Fruit fly (Drosophila melanogaster) whole organism, embryonic: ENCODE data around the gene goe.

ENCODE experiments used
- Adf1 ChIP-seq: fragments of 200-800 bp; sonication (Bioruptor generic); IDR thresholded peaks from 2 replicates; pipeline ENCODE4 v1.3.6; 2022; ENCODE audit warnings: missing biosample characterization, missing genetic modification characterization
- Antp ChIP-seq: fragments of 200-800 bp; sonication (Bioruptor generic); optimal IDR thresholded peaks from 3 replicates; lab custom pipeline; 2016; ENCODE audit warnings: missing biosample characterization, missing genetic modification characterization
- Bteb2 ChIP-seq: fragments of 200-800 bp; sonication (Bioruptor generic); optimal IDR thresholded peaks from 2 replicates; lab custom pipeline; 2016; ENCODE audit warnings: missing biosample characterization, missing genetic modification characterization
- CG10431 ChIP-seq: fragments of 200-800 bp; sonication (Bioruptor generic); optimal IDR thresholded peaks from 3 replicates; lab custom pipeline; 2018; ENCODE audit warnings: missing biosample characterization, mild to moderate bottlenecking, missing genetic modification characterization
- CG12104 ChIP-seq: fragments of 200-800 bp; sonication (Bioruptor generic); optimal IDR thresholded peaks from 3 replicates; lab custom pipeline; 2016; ENCODE audit warnings: missing biosample characterization, missing genetic modification characterization
- CG12299 ChIP-seq: fragments of 200-800 bp; sonication (Bioruptor generic); optimal IDR thresholded peaks from 2 replicates; lab custom pipeline; 2018; ENCODE audit warnings: missing biosample characterization, mild to moderate bottlenecking, missing genetic modification characterization
- CG14710 ChIP-seq: fragments of 200-800 bp; sonication (Bioruptor generic); optimal IDR thresholded peaks from 3 replicates; lab custom pipeline; 2019; ENCODE audit warnings: missing biosample characterization, mild to moderate bottlenecking, missing genetic modification characterization, moderate library complexity
- CG1529 ChIP-seq: fragments of 200-800 bp; sonication (Bioruptor generic); optimal IDR thresholded peaks from 3 replicates; lab custom pipeline; 2018; ENCODE audit warnings: missing biosample characterization, missing genetic modification characterization
- CG17359 ChIP-seq: fragments of 200-800 bp; sonication (Bioruptor generic); optimal IDR thresholded peaks from 3 replicates; lab custom pipeline; 2018; ENCODE audit warnings: missing biosample characterization, mild to moderate bottlenecking, missing genetic modification characterization, moderate library complexity
- CG18262 ChIP-seq: fragments of 200-800 bp; optimal IDR thresholded peaks from 3 replicates; lab custom pipeline; 2019; ENCODE audit warnings: missing biosample characterization, mild to moderate bottlenecking, missing genetic modification characterization, moderate library complexity
- CG2712 ChIP-seq: fragments of 200-800 bp; optimal IDR thresholded peaks from 3 replicates; lab custom pipeline; 2019; ENCODE audit warnings: missing biosample characterization, mild to moderate bottlenecking, missing genetic modification characterization, moderate library complexity
- CG30020 ChIP-seq: fragments of 200-800 bp; optimal IDR thresholded peaks from 2 replicates; lab custom pipeline; 2019; ENCODE audit warnings: missing biosample characterization, mild to moderate bottlenecking, missing genetic modification characterization, moderate library complexity
- CG3065 ChIP-seq: fragments of 200-800 bp; sonication (Bioruptor generic); optimal IDR thresholded peaks from 2 replicates; lab custom pipeline; 2016; ENCODE audit warnings: missing biosample characterization, missing genetic modification characterization
- CG32532 ChIP-seq: fragments of 200-800 bp; sonication (Bioruptor generic); IDR thresholded peaks from 2 replicates; pipeline ENCODE4 v1.3.6; 2022; ENCODE audit warnings: missing biosample characterization, missing genetic modification characterization
- CG32767 ChIP-seq: fragments of 200-800 bp; sonication (Bioruptor generic); IDR thresholded peaks from 2 replicates; pipeline ENCODE4 v1.3.6; 2022; ENCODE audit warnings: missing biosample characterization, missing genetic modification characterization
- CG3281 ChIP-seq: fragments of 200-800 bp; sonication (Bioruptor generic); optimal IDR thresholded peaks from 3 replicates; lab custom pipeline; 2017; ENCODE audit warnings: missing biosample characterization, mild to moderate bottlenecking, missing genetic modification characterization
- CG33557 ChIP-seq: fragments of 200-800 bp; sonication (Bioruptor generic); optimal IDR thresholded peaks from 2 replicates; lab custom pipeline; 2019; ENCODE audit warnings: missing biosample characterization, mild to moderate bottlenecking, missing genetic modification characterization, moderate library complexity
- CG34422 ChIP-seq: fragments of 200-800 bp; sonication (Bioruptor generic); IDR thresholded peaks from 3 replicates; pipeline ENCODE4 v1.3.6; 2022; ENCODE audit warnings: missing biosample characterization, missing genetic modification characterization
- CG3847 ChIP-seq: fragments of 200-800 bp; sonication (Bioruptor generic); IDR thresholded peaks from 2 replicates; pipeline ENCODE4 v1.3.6; 2022; ENCODE audit warnings: missing biosample characterization, missing genetic modification characterization
- CG5245 ChIP-seq: fragments of 200-800 bp; sonication (Bioruptor generic); optimal IDR thresholded peaks from 3 replicates; lab custom pipeline; 2016; ENCODE audit warnings: missing biosample characterization, missing genetic modification characterization
- CG6175 ChIP-seq: fragments of 200-800 bp; sonication (Bioruptor generic); IDR thresholded peaks from 3 replicates; pipeline ENCODE4 v1.3.6; 2022; ENCODE audit warnings: missing biosample characterization, missing genetic modification characterization
- CG6272 ChIP-seq: fragments of 200-800 bp; sonication (Bioruptor generic); IDR thresholded peaks from 2 replicates; pipeline ENCODE4 v1.3.6; 2022; ENCODE audit warnings: missing biosample characterization, missing genetic modification characterization
- CG9215 ChIP-seq: fragments of 200-800 bp; sonication (Bioruptor generic); IDR thresholded peaks from 2 replicates; pipeline ENCODE4 v1.3.6; 2022; ENCODE audit warnings: missing biosample characterization, missing genetic modification characterization
- Camta ChIP-seq: fragments of 200-800 bp; sonication (Bioruptor generic); optimal IDR thresholded peaks from 2 replicates; lab custom pipeline; 2016; ENCODE audit warnings: missing biosample characterization, missing genetic modification characterization
- Ets97D ChIP-seq: fragments of 200-800 bp; sonication (Bioruptor generic); optimal IDR thresholded peaks from 3 replicates; lab custom pipeline; 2016; ENCODE audit warnings: missing biosample characterization, missing genetic modification characterization
- Opbp ChIP-seq: fragments of 200-800 bp; sonication (Bioruptor generic); IDR thresholded peaks from 3 replicates; pipeline ENCODE4 v1.3.6; 2022; ENCODE audit warnings: missing biosample characterization, missing genetic modification characterization; ENCODE audit not compliant: partially characterized antibody
- disco-r ChIP-seq: fragments of 200-800 bp; sonication (Bioruptor generic); optimal IDR thresholded peaks from 2 replicates; lab custom pipeline; 2016; ENCODE audit warnings: missing biosample characterization, missing genetic modification characterization
- dmrt11E ChIP-seq: fragments of 200-800 bp; sonication (Bioruptor generic); optimal IDR thresholded peaks from 3 replicates; lab custom pipeline; 2018; ENCODE audit warnings: missing biosample characterization, mild to moderate bottlenecking, missing genetic modification characterization, moderate library complexity
- eve ChIP-seq, 2 experiments: fragments of >200 bp; optimal IDR thresholded peaks; 2 replicates each; lab custom pipeline; 2017; ENCODE audit warnings: missing biosample characterization in 2 of 2, missing genetic modification characterization in 2 of 2
- gsb-n ChIP-seq: fragments of 200-800 bp; sonication (Bioruptor generic); optimal IDR thresholded peaks from 3 replicates; lab custom pipeline; 2018; ENCODE audit warnings: missing biosample characterization, mild to moderate bottlenecking, missing genetic modification characterization
- gt ChIP-seq: fragments of 200-800 bp; sonication (Bioruptor generic); IDR thresholded peaks from 2 replicates; pipeline ENCODE4 v1.3.6; 2022; ENCODE audit warnings: missing biosample characterization, missing genetic modification characterization
- inv ChIP-seq: fragments of 200-800 bp; sonication (Bioruptor generic); IDR thresholded peaks from 2 replicates; pipeline ENCODE4 v1.3.6; 2022; ENCODE audit warnings: missing biosample characterization, missing genetic modification characterization; ENCODE audit not compliant: partially characterized antibody
- lab ChIP-seq: fragments of 200-800 bp; sonication (Bioruptor generic); optimal IDR thresholded peaks from 3 replicates; lab custom pipeline; 2017; ENCODE audit warnings: missing biosample characterization, missing genetic modification characterization, mild to moderate bottlenecking, moderate library complexity, missing genetic modification reagents
- nmo ChIP-seq: fragments of 200-800 bp; sonication (Bioruptor generic); optimal IDR thresholded peaks from 2 replicates; lab custom pipeline; 2018; ENCODE audit warnings: missing biosample characterization, mild to moderate bottlenecking, missing genetic modification characterization, moderate library complexity
- org-1 ChIP-seq: fragments of 200-800 bp; sonication (Bioruptor generic); optimal IDR thresholded peaks from 2 replicates; lab custom pipeline; 2017; ENCODE audit warnings: missing biosample characterization, missing genetic modification characterization
- pan ChIP-seq, 4 experiments: fragments of >200 bp in 3 of 4; fragments of 200-800 bp in 1 of 4; sonication (Bioruptor generic) in 1 of 4; optimal IDR thresholded peaks in 3 of 4; IDR thresholded peaks in 1 of 4; 2 replicates each; pipeline versions ENCODE4 v1.3.6 to Lab custom; 2017 to 2022; ENCODE audit warnings: missing biosample characterization in 2 of 4, missing genetic modification characterization in 2 of 4, mixed read lengths in 1 of 4
- ro ChIP-seq: fragments of 200-800 bp; sonication (Bioruptor generic); IDR thresholded peaks from 2 replicates; pipeline ENCODE4 v1.3.6; 2022; ENCODE audit warnings: missing biosample characterization, missing genetic modification characterization
- run ChIP-seq: fragments of 200-800 bp; sonication (Bioruptor generic); optimal IDR thresholded peaks from 3 replicates; lab custom pipeline; 2018; ENCODE audit warnings: missing biosample characterization, mild to moderate bottlenecking, missing genetic modification characterization
- sc ChIP-seq, 3 experiments: fragments of >200 bp in 2 of 3; fragments of 200-800 bp in 1 of 3; sonication (Bioruptor generic) in 1 of 3; optimal IDR thresholded peaks; 2 replicates in 2 of 3; 3 replicates in 1 of 3; lab custom pipeline; 2017; ENCODE audit warnings: mild to moderate bottlenecking in 1 of 3, missing biosample characterization in 1 of 3, missing genetic modification characterization in 1 of 3, missing genetic modification reagents in 1 of 3
- sd ChIP-seq: fragments of 200-800 bp; sonication (Bioruptor generic); optimal IDR thresholded peaks from 3 replicates; lab custom pipeline; 2018; ENCODE audit warnings: missing biosample characterization, mild to moderate bottlenecking, missing genetic modification characterization, moderate library complexity
- seq ChIP-seq: fragments of 200-800 bp; sonication (Bioruptor generic); IDR thresholded peaks from 2 replicates; pipeline ENCODE4 v1.3.6; 2022; ENCODE audit warnings: missing biosample characterization, missing genetic modification characterization
- sim ChIP-seq: fragments of 200-800 bp; sonication (Bioruptor generic); IDR thresholded peaks from 2 replicates; pipeline ENCODE4 v1.3.6; 2022; ENCODE audit warnings: missing biosample characterization, missing genetic modification characterization
- sob ChIP-seq: fragments of 200-800 bp; sonication (Bioruptor generic); IDR thresholded peaks from 2 replicates; pipeline ENCODE4 v1.3.6; 2022; ENCODE audit warnings: missing biosample characterization, missing genetic modification characterization
- sqz ChIP-seq: fragments of 200-800 bp; sonication (Bioruptor generic); optimal IDR thresholded peaks from 3 replicates; lab custom pipeline; 2018; ENCODE audit warnings: missing biosample characterization, mild to moderate bottlenecking, missing genetic modification characterization
- trem ChIP-seq: fragments of 200-800 bp; optimal IDR thresholded peaks from 3 replicates; lab custom pipeline; 2019; ENCODE audit warnings: missing biosample characterization, mild to moderate bottlenecking, missing genetic modification characterization, moderate library complexity
- ttk ChIP-seq: fragments of 200-800 bp; sonication (Bioruptor generic); IDR thresholded peaks from 2 replicates; pipeline ENCODE4 v2.1.2; 2022; ENCODE audit warnings: missing biosample characterization, missing genetic modification characterization
- twi ChIP-seq: fragments of 200-800 bp; optimal IDR thresholded peaks from 2 replicates; lab custom pipeline; 2019; ENCODE audit warnings: missing biosample characterization, mild to moderate bottlenecking, missing genetic modification characterization, moderate library complexity
- unpg ChIP-seq: fragments of 200-800 bp; sonication (Bioruptor generic); optimal IDR thresholded peaks from 3 replicates; lab custom pipeline; 2018; ENCODE audit warnings: missing biosample characterization, mild to moderate bottlenecking, missing genetic modification characterization, moderate library complexity

goe gene

dm6 chrX:16750712-16751578, 765 bp downstream of the goe start (continued):
- TF ChIP-seq dmrt11E (tag; lab: Kevin White, UChicago) = peak; percentile 78
- TF ChIP-seq disco-r (GFP tag; lab: Kevin White, UChicago) = no peak
- no peak for TF ChIP-seq CG5245 (GFP tag; lab: Kevin White, UChicago)
- TF ChIP-seq Ets97D = no peak
- peak; percentile 68 for TF ChIP-seq seq (GFP tag; lab: Robert Waterston, UW)
- TF ChIP-seq CG3065 = peak; percentile 9
- no peak for TF ChIP-seq CG34422
- TF ChIP-seq twi (tag; lab: Kevin White, UChicago) = peak; percentile 51
- peak; percentile 79 for TF ChIP-seq unpg (GFP tag; lab: Kevin White, UChicago)
- peak; percentile 77 for TF ChIP-seq CG14710 (tag; lab: Kevin White, UChicago)
- TF ChIP-seq sob (GFP tag; lab: Robert Waterston, UW) = peak; percentile 58
- peak; percentile 69 for TF ChIP-seq CG3281
- no peak for TF ChIP-seq ro (GFP tag; lab: Robert Waterston, UW)
- peak; percentile 48 for TF ChIP-seq CG30020 (tag; lab: Kevin White, UChicago)
- TF ChIP-seq CG32532 (GFP tag; lab: Robert Waterston, UW) = peak; percentile 57; the same call in 1 of the 2 replicates
- TF ChIP-seq Adf1 (GFP tag; lab: Robert Waterston, UW) = no peak
- TF ChIP-seq eve (GFP tag; optimal IDR thresholded peaks at IDR 0.05; lab: Kevin White, UChicago) = peak in 1 of 2 experiments; percentile 89
- no peak; the same call in 1 of the 2 replicates for TF ChIP-seq ttk (GFP tag; lab: Robert Waterston, UW)
- TF ChIP-seq sc (optimal IDR thresholded peaks at IDR 0.05; lab: Kevin White, UChicago) = no peak
- TF ChIP-seq sc (GFP tag; optimal IDR thresholded peaks at IDR 0.05; lab: Kevin White, UChicago) = peak; percentile 61
- peak; percentile 39; the same call in 1 of the 2 replicates for TF ChIP-seq CG32767
- TF ChIP-seq sqz (GFP tag; lab: Kevin White, UChicago) = peak; percentile 97
- peak; percentile 50 for TF ChIP-seq CG1529 (GFP tag; lab: Kevin White, UChicago)
- peak; percentile 13 for TF ChIP-seq Bteb2 (GFP tag; lab: Kevin White, UChicago)
- TF ChIP-seq trem (tag; lab: Kevin White, UChicago) = peak; percentile 68
- TF ChIP-seq CG18262 (tag; lab: Kevin White, UChicago) = peak; percentile 87
- TF ChIP-seq CG3847 (GFP tag; lab: Robert Waterston, UW) = 0 out of 2 replicates have a peak, but pooled peaks have one; percentile 32
- no peak for TF ChIP-seq Opbp (GFP tag; lab: Robert Waterston, UW)
- no peak for TF ChIP-seq CG6175 (GFP tag; lab: Robert Waterston, UW)
- TF ChIP-seq gt (GFP tag; lab: Robert Waterston, UW) = no peak
- peak; percentile 67 for TF ChIP-seq CG12299 (tag; lab: Kevin White, UChicago)
- peak; percentile 45 for TF ChIP-seq sd (tag; lab: Kevin White, UChicago)
- peak; percentile 59 for TF ChIP-seq org-1
- peak; percentile 22 for TF ChIP-seq Camta (GFP tag; lab: Kevin White, UChicago)
- no peak for TF ChIP-seq pan (optimal IDR thresholded peaks at IDR 0.05; lab: Kevin White, UChicago)
- peak in 1 of 2 experiments; percentile 42 for TF ChIP-seq pan (GFP tag; optimal IDR thresholded peaks at IDR 0.05 in 1 of 2, IDR thresholded peaks at IDR 0.05 in 1 of 2)
- TF ChIP-seq CG2712 = peak; percentile 91
- TF ChIP-seq CG9215 (GFP tag; lab: Robert Waterston, UW) = no peak
- peak; percentile 82 for TF ChIP-seq nmo (GFP tag; lab: Kevin White, UChicago)
- peak; percentile 27 for TF ChIP-seq CG10431
- TF ChIP-seq CG6272 (GFP tag; lab: Robert Waterston, UW) = no peak
- peak; percentile 48 for TF ChIP-seq run
- no peak for TF ChIP-seq sim
- peak; percentile 82 for TF ChIP-seq CG33557 (GFP tag; lab: Kevin White, UChicago)
- peak; percentile 73 for TF ChIP-seq lab
- TF ChIP-seq Antp = no peak
- peak; percentile 65 for TF ChIP-seq CG12104 (GFP tag; lab: Kevin White, UChicago)
- no peak for TF ChIP-seq inv (GFP tag; lab: Robert Waterston, UW)
- peak; percentile 71 for TF ChIP-seq CG17359 (tag; lab: Kevin White, UChicago)
- peak; percentile 73 for TF ChIP-seq gsb-n (tag; lab: Kevin White, UChicago)
